Fruit fly (Drosophila melanogaster): ENCODE data around the gene CG18731.

The CG18731 gene

dm6 chr3R:29737891-29738290, 13.1 kb downstream of the CG18731 start, which contains the start of gene Gnpnat:
TSS of gene Gnpnat (plus strand) at chr3R:29738275.
- TF ChIP-seq CG17801 (GFP tag; optimal IDR thresholded peaks at IDR 0.05; ENCODE audit: partially characterized antibody) = peak; percentile 64

dm6 chr3R:29740078-29740477, 15.3 kb downstream of the CG18731 start:
- no peak for TF ChIP-seq CG17801 (GFP tag; optimal IDR thresholded peaks at IDR 0.05; ENCODE audit: partially characterized antibody)

- TF ChIP-seq CG17801 (GFP tag; optimal IDR thresholded peaks at IDR 0.05; ENCODE audit: partially characterized antibody) = peak; percentile 89
Measured at dm6 chr3R:29745056-29745455, 20.2 kb downstream of the CG18731 start, which contains the start of the genes Wdr24 and IntS11. TSS of gene Wdr24 (minus strand) at chr3R:29745092. TSS of gene IntS11 (plus strand) at chr3R:29745337.

- TF ChIP-seq CG17801 (GFP tag; optimal IDR thresholded peaks at IDR 0.05; ENCODE audit: partially characterized antibody) = peak; percentile 5
Measured at dm6 chr3R:29748591-29749303, 23.9 kb downstream of the CG18731 start, which contains the start of the genes ATPsyngamma and yata. TSS of gene ATPsyngamma (minus strand) at chr3R:29749163. TSS of gene yata (plus strand) at chr3R:29749219.

dm6 chr3R:29749304-29750066, 24.7 kb downstream of the CG18731 start:
- TF ChIP-seq CG17801 (GFP tag; optimal IDR thresholded peaks at IDR 0.05; ENCODE audit: partially characterized antibody) = no peak

- TF ChIP-seq CG17801 (GFP tag; optimal IDR thresholded peaks at IDR 0.05; ENCODE audit: partially characterized antibody) = no peak
Measured at dm6 chr3R:29755248-29755647, 30.4 kb downstream of the CG18731 start.

dm6 chr3R:29756153-29756552, 31.3 kb downstream of the CG18731 start:
- TF ChIP-seq CG17801 (GFP tag; optimal IDR thresholded peaks at IDR 0.05; ENCODE audit: partially characterized antibody) = no peak

- TF ChIP-seq CG17801 (GFP tag; optimal IDR thresholded peaks at IDR 0.05; ENCODE audit: partially characterized antibody) = no peak
Measured at dm6 chr3R:29757226-29757625, 32.4 kb downstream of the CG18731 start.

dm6 chr3R:29757681-29758080, 32.9 kb downstream of the CG18731 start:
- no peak for TF ChIP-seq CG17801 (GFP tag; optimal IDR thresholded peaks at IDR 0.05; ENCODE audit: partially characterized antibody)

- no peak for TF ChIP-seq CG17801 (GFP tag; optimal IDR thresholded peaks at IDR 0.05; ENCODE audit: partially characterized antibody)
Measured at dm6 chr3R:29758129-29758733, 33.4 kb downstream of the CG18731 start.

dm6 chr3R:29758734-29759131, 33.9 kb downstream of the CG18731 start:
- no peak for TF ChIP-seq CG17801 (GFP tag; optimal IDR thresholded peaks at IDR 0.05; ENCODE audit: partially characterized antibody)

- no peak for TF ChIP-seq CG17801 (GFP tag; optimal IDR thresholded peaks at IDR 0.05; ENCODE audit: partially characterized antibody)
Measured at dm6 chr3R:29760042-29760441, 35.2 kb downstream of the CG18731 start.

- TF ChIP-seq CG17801 (GFP tag; optimal IDR thresholded peaks at IDR 0.05; ENCODE audit: partially characterized antibody) = no peak
Measured at dm6 chr3R:29761569-29761968, 36.7 kb downstream of the CG18731 start.

- TF ChIP-seq CG17801 (GFP tag; optimal IDR thresholded peaks at IDR 0.05; ENCODE audit: partially characterized antibody) = no peak
Measured at dm6 chr3R:29762297-29762696, 37.5 kb downstream of the CG18731 start.

- TF ChIP-seq CG17801 (GFP tag; optimal IDR thresholded peaks at IDR 0.05; ENCODE audit: partially characterized antibody) = peak; percentile 52
Measured at dm6 chr3R:29763154-29763553, 38.3 kb downstream of the CG18731 start.

All from ovary, adult (tissue).